Worm (Caenorhabditis elegans) whole organism, L1 larva: ENCODE data around the gene islo-1.

Source experiments
- F16B12.6 ChIP-seq: fragments of 150-350 bp; optimal IDR thresholded peaks from 2 replicates; lab custom pipeline; 2014; ENCODE audit warnings: missing biosample characterization, missing genetic modification characterization
- alr-1 ChIP-seq: fragments of 200-800 bp; sonication (Bioruptor generic); optimal IDR thresholded peaks from 2 replicates; lab custom pipeline; 2018; ENCODE audit warnings: borderline replicate concordance, mild to moderate bottlenecking, missing genetic modification characterization, missing compliant biosample characterization
- ama-1 ChIP-seq: fragments of 150-350 bp; optimal IDR thresholded peaks from 2 replicates; lab custom pipeline; 2014
- blmp-1 ChIP-seq: fragments of 150-350 bp; optimal IDR thresholded peaks from 2 replicates; lab custom pipeline; 2014; ENCODE audit warnings: missing biosample characterization, missing genetic modification characterization
- ceh-90 ChIP-seq: sonication (generic microtip); optimal IDR thresholded peaks from 2 replicates; lab custom pipeline; 2016; ENCODE audit warnings: missing genetic modification characterization, missing compliant biosample characterization
- ces-1 ChIP-seq: fragments of 150-350 bp; optimal IDR thresholded peaks from 2 replicates; lab custom pipeline; 2014; ENCODE audit warnings: missing biosample characterization, missing genetic modification reagents, missing genetic modification characterization
- dsc-1 ChIP-seq: sonication (generic microtip); optimal IDR thresholded peaks from 2 replicates; lab custom pipeline; 2016; ENCODE audit warnings: mild to moderate bottlenecking, missing genetic modification characterization, missing compliant biosample characterization
- efl-1 ChIP-seq, 4 experiments: fragments of 150-350 bp; optimal IDR thresholded peaks in 3 of 4; peaks in 1 of 4; 1 replicate in 1 of 4; 2 replicates in 3 of 4; lab custom pipeline; 2014; ENCODE audit warnings: missing biosample characterization in 2 of 4, missing genetic modification characterization in 2 of 4, missing genetic modification reagents in 2 of 4
- egl-13 ChIP-seq: sonication (generic microtip); optimal IDR thresholded peaks from 2 replicates; lab custom pipeline; 2016; ENCODE audit warnings: missing genotype, missing genetic modification reagents, missing genetic modification characterization, missing compliant biosample characterization
- egl-27 ChIP-seq, 2 experiments: fragments of 150-350 bp in 1 of 2; sonication (generic microtip); optimal IDR thresholded peaks; 3 replicates each; lab custom pipeline; 2017 to 2018; ENCODE audit warnings: missing biosample characterization in 2 of 2, missing genetic modification characterization in 2 of 2, missing genetic modification reagents in 2 of 2
- elt-2 ChIP-seq: sonication (generic microtip); optimal IDR thresholded peaks from 2 replicates; lab custom pipeline; 2016; ENCODE audit warnings: missing genetic modification characterization, mild to moderate bottlenecking, inconsistent platforms, missing compliant biosample characterization, missing genetic modification reagents
- fkh-10 ChIP-seq: sonication (generic microtip); optimal IDR thresholded peaks from 2 replicates; lab custom pipeline; 2017; ENCODE audit warnings: missing biosample characterization, missing genetic modification reagents, missing genetic modification characterization
- fkh-4 ChIP-seq: sonication (generic microtip); optimal IDR thresholded peaks from 2 replicates; lab custom pipeline; 2016; ENCODE audit warnings: missing compliant biosample characterization, missing genetic modification characterization, borderline replicate concordance
- fkh-8 ChIP-seq: sonication (generic microtip); optimal IDR thresholded peaks from 2 replicates; lab custom pipeline; 2016; ENCODE audit warnings: mild to moderate bottlenecking, missing genetic modification characterization, missing compliant biosample characterization
- fos-1 ChIP-seq: fragments of 150-350 bp; optimal IDR thresholded peaks from 2 replicates; lab custom pipeline; 2014; ENCODE audit warnings: missing biosample characterization, missing genetic modification characterization
- hlh-17 ChIP-seq: fragments of 200-800 bp; sonication (Bioruptor generic); optimal IDR thresholded peaks from 2 replicates; lab custom pipeline; 2018; ENCODE audit warnings: missing genetic modification characterization, mild to moderate bottlenecking, missing compliant biosample characterization, moderate library complexity, borderline replicate concordance
- hlh-4 ChIP-seq: sonication (generic microtip); optimal IDR thresholded peaks from 2 replicates; lab custom pipeline; 2016; ENCODE audit warnings: mild to moderate bottlenecking, missing genetic modification characterization, missing compliant biosample characterization
- isw-1 ChIP-seq: fragments of 200-800 bp; sonication (Bioruptor generic); IDR thresholded peaks from 2 replicates; pipeline ENCODE4 v1.3.6; 2022; ENCODE audit warnings: missing genetic modification characterization, missing compliant biosample characterization
- lin-14 ChIP-seq: fragments of 200-800 bp; sonication (Bioruptor generic); optimal IDR thresholded peaks from 2 replicates; lab custom pipeline; 2018; ENCODE audit warnings: mild to moderate bottlenecking, missing genetic modification characterization, moderate library complexity, missing compliant biosample characterization
- lin-35 ChIP-seq, 2 experiments: fragments of 150-350 bp; optimal IDR thresholded peaks; 2 replicates each; lab custom pipeline; 2014; ENCODE audit warnings: missing biosample characterization in 2 of 2, missing genetic modification characterization in 2 of 2, missing genetic modification reagents in 2 of 2
- lsy-2 ChIP-seq, 2 experiments: fragments of 150-350 bp; optimal IDR thresholded peaks; 2 replicates each; lab custom pipeline; 2014; ENCODE audit warnings: missing biosample characterization in 2 of 2, missing genetic modification characterization in 2 of 2
- mab-9 ChIP-seq: fragments of 200-800 bp; sonication (Bioruptor generic); IDR thresholded peaks from 2 replicates; pipeline ENCODE4 v1.3.6; 2022; ENCODE audit warnings: missing genetic modification reagents, missing genetic modification characterization, missing compliant biosample characterization
- mdl-1 ChIP-seq, 2 experiments: fragments of 150-350 bp; optimal IDR thresholded peaks; 2 replicates each; lab custom pipeline; 2014 to 2017; ENCODE audit warnings: missing biosample characterization in 2 of 2, missing genetic modification characterization in 2 of 2, inconsistent platforms in 1 of 2
- mep-1 ChIP-seq: fragments of 150-350 bp; optimal IDR thresholded peaks from 2 replicates; lab custom pipeline; 2014; ENCODE audit warnings: missing biosample characterization, missing genetic modification characterization
- nhr-19 ChIP-seq: fragments of 200-800 bp; sonication (Bioruptor generic); conservative IDR thresholded peaks from 2 replicates; pipeline ENCODE4 v1.3.6; 2022; ENCODE audit warnings: missing genetic modification characterization, missing compliant biosample characterization
- nhr-20 ChIP-seq: sonication (generic microtip); optimal IDR thresholded peaks from 2 replicates; lab custom pipeline; 2016; ENCODE audit warnings: mild to moderate bottlenecking, missing genetic modification characterization, missing compliant biosample characterization
- nhr-71 ChIP-seq: sonication (generic microtip); optimal IDR thresholded peaks from 2 replicates; lab custom pipeline; 2016; ENCODE audit warnings: mild to moderate bottlenecking, missing genetic modification characterization, moderate library complexity, missing compliant biosample characterization
- nhr-77 ChIP-seq: fragments of 150-350 bp; optimal IDR thresholded peaks from 2 replicates; lab custom pipeline; 2014; ENCODE audit warnings: missing biosample characterization, missing genetic modification characterization
- nhr-85 ChIP-seq: sonication (generic microtip); peaks from one replicate; lab custom pipeline; 2016; ENCODE audit warnings: missing genetic modification characterization, inconsistent platforms, missing compliant biosample characterization
- pag-3 ChIP-seq: sonication (generic microtip); optimal IDR thresholded peaks from 2 replicates; lab custom pipeline; 2017; ENCODE audit warnings: missing genetic modification characterization, mild to moderate bottlenecking, missing compliant biosample characterization, antibody characterized with exemption, borderline replicate concordance; ENCODE audit not compliant: insufficient read depth
- pqm-1 ChIP-seq: sonication (generic microtip); optimal IDR thresholded peaks from 3 replicates; lab custom pipeline; 2017; ENCODE audit warnings: missing biosample characterization, missing genetic modification characterization
- skn-1 ChIP-seq: fragments of 150-350 bp; optimal IDR thresholded peaks from 2 replicates; lab custom pipeline; 2014; ENCODE audit warnings: missing biosample characterization, missing genetic modification characterization
- snu-23 ChIP-seq: sonication (generic microtip); optimal IDR thresholded peaks from 2 replicates; lab custom pipeline; 2016; ENCODE audit warnings: missing genetic modification characterization, missing compliant biosample characterization
- sox-4 ChIP-seq: sonication (generic microtip); optimal IDR thresholded peaks from 2 replicates; lab custom pipeline; 2016; ENCODE audit warnings: missing genetic modification characterization, missing compliant biosample characterization
- swsn-7 ChIP-seq: sonication (generic microtip); optimal IDR thresholded peaks from 2 replicates; lab custom pipeline; 2016; ENCODE audit warnings: missing genetic modification characterization, missing compliant biosample characterization
- unc-62 ChIP-seq: fragments of 150-350 bp; optimal IDR thresholded peaks from 2 replicates; lab custom pipeline; 2014; ENCODE audit warnings: missing biosample characterization, missing genetic modification reagents, missing genetic modification characterization
- unc-98 ChIP-seq: fragments of 200-800 bp; sonication (Bioruptor generic); IDR thresholded peaks from 2 replicates; pipeline ENCODE4 v1.3.6; 2022; ENCODE audit warnings: missing genetic modification characterization, missing compliant biosample characterization
- zag-1 ChIP-seq: fragments of 150-350 bp; optimal IDR thresholded peaks from 2 replicates; lab custom pipeline; 2014; ENCODE audit warnings: missing biosample characterization, missing genetic modification characterization
- ztf-4 ChIP-seq: fragments of 150-350 bp; optimal IDR thresholded peaks from 2 replicates; lab custom pipeline; 2014; ENCODE audit warnings: missing biosample characterization, missing genetic modification characterization

islo-1 gene

ce11 chrIV:8133536-8133935 is 2.7 kb upstream of the islo-1 start, which contains the start of gene sph-1:
sph-1 (minus strand) TSS chrIV:8133558.
- TF ChIP-seq unc-62 (GFP tag; lab: Kevin White, UChicago), result no peak
- no peak for TF ChIP-seq ces-1 (GFP tag; lab: Kevin White, UChicago)
- TF ChIP-seq fkh-8, result no peak
- TF ChIP-seq dsc-1 (tag; lab: Kevin White, UChicago), result no peak
- peak; percentile 49 for TF ChIP-seq elt-2 (tag; lab: Kevin White, UChicago)
- no peak for TF ChIP-seq hlh-17 (GFP tag; lab: Kevin White, UChicago)
- TF ChIP-seq sox-4 (tag; lab: Kevin White, UChicago), result no peak
- no peak for TF ChIP-seq egl-13 (tag; lab: Kevin White, UChicago)
- no peak for TF ChIP-seq fkh-10 (GFP tag; lab: Kevin White, UChicago)
- no peak for TF ChIP-seq nhr-19 (GFP tag; lab: Robert Waterston, UW)
- TF ChIP-seq mab-9 (GFP tag; lab: Robert Waterston, UW), result no peak
- peak in 1 of 2 experiments; percentile 13 for TF ChIP-seq mdl-1 (tag; optimal IDR thresholded peaks at IDR 0.05; lab: Kevin White, UChicago)
- TF ChIP-seq hlh-4 (tag; lab: Kevin White, UChicago), result no peak
- peak; percentile 38 for TF ChIP-seq nhr-20 (tag; lab: Kevin White, UChicago)
- TF ChIP-seq ztf-4 (tag; lab: Kevin White, UChicago), result no peak
- TF ChIP-seq blmp-1 (tag; lab: Kevin White, UChicago), result peak; percentile 22
- no peak for TF ChIP-seq egl-27 (tag; optimal IDR thresholded peaks at IDR 0.05; lab: Kevin White, UChicago)
- TF ChIP-seq lin-14 (GFP tag; lab: Kevin White, UChicago), result peak; percentile 70
- TF ChIP-seq efl-1 (optimal IDR thresholded peaks at IDR 0.05; lab: Kevin White, UChicago), result peak in 1 of 2 experiments; percentile 9
- peak in 1 of 2 experiments; percentile 89 for TF ChIP-seq efl-1 (GFP tag; optimal IDR thresholded peaks at IDR 0.05 in 1 of 2; lab: Kevin White, UChicago)
- TF ChIP-seq nhr-77 (tag; lab: Kevin White, UChicago), result peak; percentile 46
- TF ChIP-seq fkh-4 (tag; lab: Kevin White, UChicago), result no peak
- TF ChIP-seq ceh-90 (tag; lab: Kevin White, UChicago), result no peak
- TF ChIP-seq ama-1 (lab: Kevin White, UChicago), result no peak
- peak; percentile 36 for TF ChIP-seq nhr-71 (tag; lab: Kevin White, UChicago)
- TF ChIP-seq F16B12.6, result no peak
- TF ChIP-seq swsn-7, result no peak
- TF ChIP-seq fos-1 (tag; lab: Kevin White, UChicago), result peak; percentile 40
- no peak for TF ChIP-seq skn-1
- TF ChIP-seq lin-35 (GFP tag; optimal IDR thresholded peaks at IDR 0.05; lab: Kevin White, UChicago), result peak in 1 of 2 experiments; percentile 48
- no peak for TF ChIP-seq alr-1 (tag; lab: Kevin White, UChicago)
- no peak for TF ChIP-seq zag-1
- TF ChIP-seq mep-1 (tag; lab: Kevin White, UChicago), result peak; percentile 47
- TF ChIP-seq isw-1 (GFP tag; lab: Robert Waterston, UW), result no peak
- TF ChIP-seq snu-23 (GFP tag; lab: Kevin White, UChicago), result peak; percentile 52
- peak in 1 of 2 experiments; percentile 21 for TF ChIP-seq lsy-2 (tag; optimal IDR thresholded peaks at IDR 0.05; lab: Kevin White, UChicago)

ce11 chrIV:8136548-8136947 is 359 bp downstream of the islo-1 start:
- no peak for TF ChIP-seq unc-98
- peak; percentile 74 for TF ChIP-seq fkh-4 (tag; lab: Kevin White, UChicago)
- peak; percentile 93 for TF ChIP-seq dsc-1 (tag; lab: Kevin White, UChicago)

DNA sequence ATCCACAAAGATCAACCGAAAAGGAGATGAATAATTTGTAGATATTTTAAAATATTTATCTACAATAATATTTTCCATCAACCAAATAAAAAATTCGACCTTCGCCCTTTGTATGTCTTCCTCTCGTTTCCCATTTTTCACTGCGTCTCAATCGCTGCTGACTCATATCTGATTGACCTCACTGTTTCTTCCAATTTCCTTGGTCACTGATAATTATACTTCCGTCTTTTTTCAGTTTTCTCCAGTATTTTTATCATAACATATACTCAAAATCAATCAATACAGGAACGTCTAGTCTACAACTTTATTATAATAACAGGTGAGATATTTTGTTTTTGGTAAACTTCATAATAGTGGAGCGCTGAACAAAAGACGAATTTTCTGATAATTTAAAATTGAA is 2.8 kb downstream of the islo-1 start, which contains the start of gene pmk-3:
pmk-3 (plus strand) TSS at position 236 of the 400 bp plus-strand sequence.
- TF ChIP-seq ztf-4 (tag; lab: Kevin White, UChicago) (no peak), blmp-1 (tag; lab: Kevin White, UChicago) (peak; percentile 2), swsn-7 (no peak), nhr-85 (tag; lab: Kevin White, UChicago) (no peak), pag-3 (no peak), nhr-77 (tag; lab: Kevin White, UChicago) (no peak), pqm-1 (tag; lab: Kevin White, UChicago) (no peak)
